Worm (Caenorhabditis elegans): ENCODE measurements around the gene C27A2.12.
A peak's percentile ranks its signal among the peaks of the same experiment; 100 is the strongest.

C27A2.12 gene

DNA sequence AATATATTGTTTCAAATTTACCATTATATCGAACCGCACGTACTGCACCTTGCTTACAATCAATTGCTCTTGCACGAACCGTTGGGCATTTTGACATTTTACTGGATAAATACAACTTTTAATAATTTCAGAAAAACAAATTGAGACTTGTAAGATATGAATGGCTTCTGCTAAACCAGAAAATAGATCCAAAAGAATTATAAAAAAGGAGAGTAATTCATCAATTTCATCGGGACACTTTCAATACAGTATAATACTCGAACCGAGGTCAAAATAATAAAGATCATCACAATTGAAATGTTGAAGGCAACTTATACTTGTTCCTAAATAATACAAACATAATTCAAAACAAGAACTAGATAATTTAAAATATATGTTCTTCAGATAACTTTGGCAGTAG is 26.3 kb downstream of the C27A2.12 start, which contains the start of gene wdr-83:
Gene wdr-83, minus strand, starts transcription at position 101 of the 400 bp plus-strand sequence.
- TF ChIP-seq hsf-1 (GFP tag; IDR thresholded peaks at IDR 0.05) (no peak), akir-1 (GFP tag; optimal IDR thresholded peaks at IDR 0.05) (no peak), madf-6 (GFP tag; IDR thresholded peaks at IDR 0.05) (no peak), nfya-1 (tag; optimal IDR thresholded peaks at IDR 0.05; ENCODE audit: borderline replicate concordance, insufficient read depth) (no peak), mes-4 (tag; optimal IDR thresholded peaks at IDR 0.05) (no peak), lin-54 (GFP tag; optimal IDR thresholded peaks at IDR 0.05) (no peak), mxl-1 (tag; optimal IDR thresholded peaks at IDR 0.05) (no peak), ama-1 (optimal IDR thresholded peaks at IDR 0.05) (no peak), ama-1 (GFP tag; optimal IDR thresholded peaks at IDR 0.05) (no peak), F33H1.4 (GFP tag; IDR thresholded peaks at IDR 0.05) (no peak)

DNA sequence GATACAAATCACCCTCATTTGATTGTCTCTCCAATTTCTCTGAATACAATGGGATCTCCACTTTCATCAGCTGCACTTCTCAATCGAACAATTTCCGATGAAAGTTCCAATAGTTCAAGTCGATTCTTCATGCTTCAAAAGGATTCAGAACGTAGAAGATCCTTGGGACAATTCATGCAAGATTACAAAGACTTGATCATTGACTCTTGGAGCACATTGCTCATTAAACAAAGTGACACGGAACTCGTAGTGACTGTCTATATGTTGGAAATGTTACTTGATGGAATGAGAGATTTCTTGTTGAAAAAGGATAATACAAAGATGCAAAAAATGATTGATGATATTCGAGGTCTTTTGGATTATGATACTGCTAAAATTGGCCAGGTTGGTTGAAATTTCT is 30.0 kb downstream of the C27A2.12 start:
- TF ChIP-seq let-607 (tag; optimal IDR thresholded peaks at IDR 0.05), result no peak
- no peak for TF ChIP-seq Y95B8A.8 (GFP tag; IDR thresholded peaks at IDR 0.05)
- TF ChIP-seq ama-1 (optimal IDR thresholded peaks at IDR 0.05), result no peak
- TF ChIP-seq ama-1 (GFP tag; optimal IDR thresholded peaks at IDR 0.05), result no peak
- no peak for TF ChIP-seq ccch-3 (GFP tag; optimal IDR thresholded peaks at IDR 0.05)
- TF ChIP-seq aptf-3 (GFP tag; IDR thresholded peaks at IDR 0.05), result no peak
- TF ChIP-seq Y53G8AR.9 (GFP tag; conservative IDR thresholded peaks at IDR 0.05), result no peak
- TF ChIP-seq ztf-3 (GFP tag; optimal IDR thresholded peaks at IDR 0.05), result no peak
- TF ChIP-seq athp-1 (tag; optimal IDR thresholded peaks at IDR 0.05), result no peak
- TF ChIP-seq dox-1 (GFP tag; IDR thresholded peaks at IDR 0.05), result no peak
- TF ChIP-seq hmg-1.2 (GFP tag; IDR thresholded peaks at IDR 0.05), result no peak
- no peak for TF ChIP-seq sdz-38 (tag; optimal IDR thresholded peaks at IDR 0.05)
- TF ChIP-seq gei-17 (GFP tag; optimal IDR thresholded peaks at IDR 0.05), result no peak
- no peak for TF ChIP-seq ztf-22 (GFP tag; optimal IDR thresholded peaks at IDR 0.05)
- TF ChIP-seq ceh-27 (GFP tag; optimal IDR thresholded peaks at IDR 0.05), result no peak
- no peak for TF ChIP-seq Y56A3A.18 (GFP tag; IDR thresholded peaks at IDR 0.05)
- TF ChIP-seq lin-40 (tag; optimal IDR thresholded peaks at IDR 0.05), result no peak
- TF ChIP-seq Y53F4B.3 (GFP tag; IDR thresholded peaks at IDR 0.05), result no peak
- TF ChIP-seq egl-44 (GFP tag; IDR thresholded peaks at IDR 0.05), result no peak

ce11 chrII:5022381-5022855 is 35.5 kb downstream of the C27A2.12 start, which contains the start of the genes nsy-1 and F59A6.13:
Gene nsy-1, plus strand, starts transcription at chrII:5022757.
Gene F59A6.13, plus strand, starts transcription at chrII:5022805.
- TF ChIP-seq mcd-1 (GFP tag; IDR thresholded peaks at IDR 0.05), result no peak
- peak; percentile 59 for TF ChIP-seq nhr-80 (tag; optimal IDR thresholded peaks at IDR 0.05)

ce11 chrII:5021518-5021917 is 36.4 kb downstream of the C27A2.12 start:
- TF ChIP-seq B0019.2 (GFP tag; conservative IDR thresholded peaks at IDR 0.05), result no peak
- no peak for TF ChIP-seq mel-28 (tag; optimal IDR thresholded peaks at IDR 0.05; ENCODE audit: borderline replicate concordance)
- TF ChIP-seq lin-54 (GFP tag; optimal IDR thresholded peaks at IDR 0.05), result no peak
- no peak for TF ChIP-seq zfh-2 (GFP tag; conservative IDR thresholded peaks at IDR 0.05)
- TF ChIP-seq ceh-27 (GFP tag; optimal IDR thresholded peaks at IDR 0.05), result no peak
- TF ChIP-seq ztf-28 (GFP tag; IDR thresholded peaks at IDR 0.05), result no peak
- no peak for TF ChIP-seq atf-7 (tag; optimal IDR thresholded peaks at IDR 0.05)
- no peak for TF ChIP-seq snpc-4 (GFP tag; optimal IDR thresholded peaks at IDR 0.05)
- TF ChIP-seq snpc-4 (tag; optimal IDR thresholded peaks at IDR 0.05), result no peak
- no peak for TF ChIP-seq F10E7.11 (tag; optimal IDR thresholded peaks at IDR 0.05)
